Worm (Caenorhabditis elegans): Measurements from ENCODE around the gene nhr-234.
A peak's percentile ranks its signal among the peaks of the same experiment; 100 is the strongest.

The nhr-234 gene

ce11 chrII:12617586-12617985 lies 18.9 kb upstream of the nhr-234 start, which contains the start of gene nspe-3:
Gene nspe-3, plus strand, starts transcription at chrII:12617886.
- TF ChIP-seq nhr-28 (tag; optimal IDR thresholded peaks at IDR 0.05) = no peak
- no peak for TF ChIP-seq mml-1 (tag; optimal IDR thresholded peaks at IDR 0.05)
- no peak for TF ChIP-seq ceh-9 (tag; optimal IDR thresholded peaks at IDR 0.05)
- TF ChIP-seq aly-2 (tag; optimal IDR thresholded peaks at IDR 0.05) = no peak
- TF ChIP-seq fos-1 (tag; optimal IDR thresholded peaks at IDR 0.05) = no peak
- TF ChIP-seq fkh-2 (tag; optimal IDR thresholded peaks at IDR 0.05) = no peak
- TF ChIP-seq elt-3 (tag; optimal IDR thresholded peaks at IDR 0.05) = no peak
- no peak for TF ChIP-seq eor-1 (tag; optimal IDR thresholded peaks at IDR 0.05)

DNA sequence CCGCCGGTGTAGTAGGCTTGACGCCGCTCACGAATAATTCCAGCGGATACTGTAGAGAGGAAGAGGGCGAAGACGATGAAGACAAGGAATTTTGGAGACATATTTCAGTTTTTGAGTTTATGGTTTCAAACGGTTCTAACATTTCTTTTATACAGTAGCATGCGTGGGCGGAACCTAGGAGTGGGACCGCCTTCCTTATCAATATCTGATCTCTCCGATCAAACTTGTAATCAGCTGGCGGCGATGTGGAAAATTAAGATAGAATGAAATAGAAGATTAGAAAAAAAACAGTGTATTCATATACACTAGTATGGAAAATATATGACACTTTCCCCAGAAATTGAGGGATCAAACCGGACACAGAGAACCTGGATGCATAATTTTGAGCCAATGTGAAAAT lies 17.2 kb upstream of the nhr-234 start, which contains the start of gene nspe-2:
Gene nspe-2 (minus strand): TSS at position 101 of the 400 bp plus-strand sequence.
- no peak for TF ChIP-seq fkh-10 (GFP tag; optimal IDR thresholded peaks at IDR 0.05)
- no peak for TF ChIP-seq ceh-9 (tag; optimal IDR thresholded peaks at IDR 0.05)
- no peak for TF ChIP-seq aly-2 (tag; optimal IDR thresholded peaks at IDR 0.05)
- TF ChIP-seq ztf-11 (tag; optimal IDR thresholded peaks at IDR 0.05) = no peak
- TF ChIP-seq nhr-12 (tag; optimal IDR thresholded peaks at IDR 0.05) = no peak
- TF ChIP-seq unc-62 (GFP tag; optimal IDR thresholded peaks at IDR 0.05) = no peak
- no peak for TF ChIP-seq lin-15B (tag; optimal IDR thresholded peaks at IDR 0.05)
- no peak for TF ChIP-seq snpc-4 (tag; optimal IDR thresholded peaks at IDR 0.05)
- TF ChIP-seq pha-4 (tag; optimal IDR thresholded peaks at IDR 0.05) = no peak
- no peak for TF ChIP-seq zag-1 (tag; optimal IDR thresholded peaks at IDR 0.05)
- TF ChIP-seq pqm-1 (tag; optimal IDR thresholded peaks at IDR 0.05) = no peak
- TF ChIP-seq mml-1 (tag; optimal IDR thresholded peaks at IDR 0.05) = no peak
- TF ChIP-seq eor-1 (tag; optimal IDR thresholded peaks at IDR 0.05) = no peak
- TF ChIP-seq R02D3.7 (tag; optimal IDR thresholded peaks at IDR 0.05) = no peak

ce11 chrII:12620764-12621163 lies 15.7 kb upstream of the nhr-234 start, which contains the start of gene nspe-1:
Gene nspe-1, minus strand, starts transcription at chrII:12620864.
- TF ChIP-seq ceh-82 (tag; optimal IDR thresholded peaks at IDR 0.05) = no peak
- no peak for TF ChIP-seq fkh-10 (GFP tag; optimal IDR thresholded peaks at IDR 0.05)
- no peak for TF ChIP-seq elt-1 (tag; optimal IDR thresholded peaks at IDR 0.05)
- no peak for TF ChIP-seq ztf-11 (tag; optimal IDR thresholded peaks at IDR 0.05)
- TF ChIP-seq mdl-1 (tag; optimal IDR thresholded peaks at IDR 0.05) = no peak
- no peak for TF ChIP-seq ceh-16 (tag; optimal IDR thresholded peaks at IDR 0.05)
- TF ChIP-seq fkh-2 (tag; optimal IDR thresholded peaks at IDR 0.05) = no peak
- no peak for TF ChIP-seq elt-3 (tag; optimal IDR thresholded peaks at IDR 0.05)
- no peak for TF ChIP-seq nfya-1 (tag; optimal IDR thresholded peaks at IDR 0.05; ENCODE audit: insufficient read depth)
- TF ChIP-seq zag-1 (tag; optimal IDR thresholded peaks at IDR 0.05) = no peak
- no peak for TF ChIP-seq nhr-67 (tag; optimal IDR thresholded peaks at IDR 0.05)
- TF ChIP-seq lin-39 (tag; optimal IDR thresholded peaks at IDR 0.05) = no peak
- no peak for TF ChIP-seq eor-1 (tag; optimal IDR thresholded peaks at IDR 0.05)

DNA sequence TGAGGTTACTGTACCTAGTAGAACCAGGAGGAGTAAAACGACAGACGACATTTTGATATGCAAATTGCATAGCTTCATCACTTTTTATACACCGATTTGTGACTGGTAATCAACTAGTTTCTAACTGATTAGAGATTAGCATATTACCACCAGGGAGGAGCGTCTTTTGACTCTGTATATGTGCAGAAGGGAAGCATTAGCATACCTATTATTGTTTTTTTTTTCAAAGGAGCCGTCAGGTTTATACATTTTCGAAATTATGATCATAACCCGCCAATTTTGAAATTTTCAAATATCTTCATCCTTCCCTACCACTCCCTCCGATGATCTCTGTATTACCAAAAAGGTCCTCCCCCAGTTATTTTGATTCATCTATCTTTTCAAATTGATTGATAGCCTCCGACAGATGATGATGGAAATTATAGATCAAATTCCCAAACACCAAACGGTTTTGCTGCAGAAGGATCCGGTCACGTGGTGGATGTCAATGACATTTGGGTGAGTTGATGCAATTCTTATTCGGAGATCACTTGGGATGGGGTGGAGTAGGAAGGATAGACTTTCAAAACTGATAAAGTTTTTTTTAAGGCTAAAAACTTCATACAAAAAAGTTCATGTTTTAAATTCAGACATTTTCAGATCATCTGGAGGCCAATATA lies 14.4 kb upstream of the nhr-234 start, which contains the start of gene nspe-8:
Gene nspe-8 (minus strand): TSS at position 51 of the 659 bp plus-strand sequence.
- TF ChIP-seq nhr-23 (tag; optimal IDR thresholded peaks at IDR 0.05) (peak; percentile 82), ztf-4 (tag; optimal IDR thresholded peaks at IDR 0.05) (no peak), nhr-43 (tag; optimal IDR thresholded peaks at IDR 0.05; ENCODE audit: poor library complexity, severe bottlenecking) (peak; percentile 88), nhr-11 (tag; optimal IDR thresholded peaks at IDR 0.05) (no peak), sea-2 (GFP tag; optimal IDR thresholded peaks at IDR 0.05) (no peak), fos-1 (tag; optimal IDR thresholded peaks at IDR 0.05) (no peak), pha-4 (tag; optimal IDR thresholded peaks at IDR 0.05) (no peak), fkh-2 (tag; optimal IDR thresholded peaks at IDR 0.05) (no peak), snpc-4 (tag; optimal IDR thresholded peaks at IDR 0.05) (no peak), R02D3.7 (tag; optimal IDR thresholded peaks at IDR 0.05) (no peak), nhr-25 (tag; optimal IDR thresholded peaks at IDR 0.05) (peak; percentile 50)

DNA sequence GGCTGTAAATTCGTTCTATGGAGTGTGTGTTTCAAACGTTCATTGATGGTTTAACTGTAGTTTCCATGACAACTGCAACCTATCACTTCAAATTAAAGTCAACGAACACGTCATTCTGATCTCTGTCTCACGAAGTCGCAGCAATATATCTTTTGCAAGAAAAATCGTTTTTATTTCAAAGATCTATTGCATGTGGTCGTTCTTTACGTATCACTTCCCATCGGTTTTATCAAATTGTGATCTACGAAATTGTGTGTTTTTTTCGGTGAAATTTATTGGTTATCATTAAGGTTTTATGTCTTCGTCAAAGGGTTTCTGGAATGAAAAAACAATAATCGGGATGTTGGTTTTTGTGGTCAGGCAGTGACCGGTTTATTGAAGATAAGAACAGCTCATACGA lies 13.6 kb upstream of the nhr-234 start:
- TF ChIP-seq snpc-4 (tag; optimal IDR thresholded peaks at IDR 0.05) (no peak), nfya-1 (tag; optimal IDR thresholded peaks at IDR 0.05; ENCODE audit: insufficient read depth) (no peak), nhr-67 (tag; optimal IDR thresholded peaks at IDR 0.05) (no peak), nhr-237 (tag; optimal IDR thresholded peaks at IDR 0.05) (no peak), R02D3.7 (tag; optimal IDR thresholded peaks at IDR 0.05) (no peak), lin-39 (tag; optimal IDR thresholded peaks at IDR 0.05) (no peak), eor-1 (tag; optimal IDR thresholded peaks at IDR 0.05) (no peak), lin-15B (tag; optimal IDR thresholded peaks at IDR 0.05) (no peak), ceh-9 (tag; optimal IDR thresholded peaks at IDR 0.05) (no peak), nhr-23 (tag; optimal IDR thresholded peaks at IDR 0.05) (no peak), daf-12 (tag; optimal IDR thresholded peaks at IDR 0.05) (no peak), tbx-2 (tag; optimal IDR thresholded peaks at IDR 0.05) (no peak), nhr-77 (tag; optimal IDR thresholded peaks at IDR 0.05) (no peak), nhr-12 (tag; optimal IDR thresholded peaks at IDR 0.05) (no peak), elt-3 (tag; optimal IDR thresholded peaks at IDR 0.05) (no peak), jun-1 (tag; optimal IDR thresholded peaks at IDR 0.05) (no peak), ztf-11 (tag; optimal IDR thresholded peaks at IDR 0.05) (no peak), ceh-82 (tag; optimal IDR thresholded peaks at IDR 0.05) (no peak), elt-2 (tag; optimal IDR thresholded peaks at IDR 0.05) (no peak), nhr-11 (tag; optimal IDR thresholded peaks at IDR 0.05) (no peak)
